Fruit fly (Drosophila melanogaster): ENCODE data around the gene CG8478.

CG8478 gene

DNA sequence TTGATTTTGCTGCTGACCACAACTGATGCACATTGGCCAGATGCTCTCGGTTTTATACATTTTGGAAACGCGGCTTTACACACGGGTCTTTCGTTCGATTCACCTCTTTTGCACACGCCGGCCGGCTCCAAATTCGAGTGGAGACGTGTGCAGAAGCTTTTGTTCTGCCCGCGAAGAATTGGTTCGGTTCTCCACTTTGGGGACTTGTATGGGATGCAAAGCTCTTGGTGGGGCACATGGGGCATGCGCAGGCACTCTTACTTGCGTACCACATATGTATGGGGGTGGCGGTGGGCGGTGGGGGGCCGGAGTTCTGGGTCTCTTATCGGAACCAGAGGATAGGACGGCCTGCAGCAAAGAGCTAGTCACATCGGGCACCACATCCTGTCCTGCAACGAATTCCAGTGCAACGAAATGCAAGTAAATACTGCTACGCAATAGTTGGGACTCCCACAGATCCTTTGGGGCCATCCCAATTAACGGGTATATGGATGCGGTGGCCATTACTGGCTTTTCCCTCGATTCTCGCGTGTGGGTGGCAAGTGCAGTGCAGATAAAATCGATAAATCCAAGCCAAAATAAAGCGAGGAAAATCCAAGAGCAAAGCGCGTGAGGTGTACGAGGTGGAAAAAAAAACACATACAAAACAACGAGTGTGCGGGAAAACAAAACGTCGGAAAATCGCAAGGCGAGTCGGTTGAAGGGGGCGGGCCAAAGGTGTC is 21.1 kb downstream of the CG8478 start, which contains the start of the genes MtnA and CG8500 (continued):
- TF ChIP-seq fd64A (GFP tag; optimal IDR thresholded peaks at IDR 0.05) (no peak), ewg (GFP tag; optimal IDR thresholded peaks at IDR 0.05) (peak; percentile 99), Blimp-1 (GFP tag; optimal IDR thresholded peaks at IDR 0.05) (no peak), pita (GFP tag; optimal IDR thresholded peaks at IDR 0.05) (peak; percentile 54), bigmax (GFP tag; optimal IDR thresholded peaks at IDR 0.05) (peak; percentile 12), scrt (GFP tag; optimal IDR thresholded peaks at IDR 0.05) (no peak), CG12155 (GFP tag; optimal IDR thresholded peaks at IDR 0.05) (peak; percentile 20), MESR4 (GFP tag; optimal IDR thresholded peaks at IDR 0.05) (peak; percentile 23), chinmo (GFP tag; IDR thresholded peaks at IDR 0.05; ENCODE audit: partially characterized antibody) (0 out of 4 replicates have a peak, but pooled peaks have one; percentile 65), unc-4 (GFP tag; IDR thresholded peaks at IDR 0.05; ENCODE audit: partially characterized antibody) (0 out of 2 replicates have a peak, but pooled peaks have one; percentile 28), CG6791 (GFP tag; IDR thresholded peaks at IDR 0.05; ENCODE audit: partially characterized antibody) (no peak), CG12659 (GFP tag; optimal IDR thresholded peaks at IDR 0.05) (peak; percentile 20), CG42726 (GFP tag; IDR thresholded peaks at IDR 0.05; ENCODE audit: partially characterized antibody) (peak; percentile 52; the same call in 1 of the 2 replicates), lov (optimal IDR thresholded peaks at IDR 0.05) (no peak), lov (GFP tag; IDR thresholded peaks at IDR 0.05) (0 out of 3 replicates have a peak, but pooled peaks have one; percentile 19), fd3F (GFP tag; optimal IDR thresholded peaks at IDR 0.05) (no peak), CG9437 (GFP tag; optimal IDR thresholded peaks at IDR 0.05) (no peak), BEAF-32 (GFP tag; optimal IDR thresholded peaks at IDR 0.05) (no peak), CG3847 (GFP tag; IDR thresholded peaks at IDR 0.05) (0 out of 2 replicates have a peak, but pooled peaks have one; percentile 7), CTCF (GFP tag; optimal IDR thresholded peaks at IDR 0.05) (peak; percentile 64), bab2 (GFP tag; optimal IDR thresholded peaks at IDR 0.05) (no peak), Six4 (GFP tag; optimal IDR thresholded peaks at IDR 0.05) (no peak), CG13287 (GFP tag; IDR thresholded peaks at IDR 0.05; ENCODE audit: partially characterized antibody) (peak; percentile 51), MBD-R2 (GFP tag; IDR thresholded peaks at IDR 0.05) (peak; percentile 55; the same call in 1 of the 2 replicates), sr (GFP tag; IDR thresholded peaks at IDR 0.05) (0 out of 3 replicates have a peak, but pooled peaks have one; percentile 7), CG9797 (GFP tag; optimal IDR thresholded peaks at IDR 0.05) (no peak), CG4360 (GFP tag; IDR thresholded peaks at IDR 0.05) (no peak), stwl (tag; optimal IDR thresholded peaks at IDR 0.05) (no peak), gcm (GFP tag; optimal IDR thresholded peaks at IDR 0.05) (no peak), CG6175 (GFP tag; IDR thresholded peaks at IDR 0.05) (peak; percentile 78; the same call in 2 of the 3 replicates), CG17359 (tag; optimal IDR thresholded peaks at IDR 0.05) (no peak), amos (GFP tag; IDR thresholded peaks at IDR 0.05; ENCODE audit: partially characterized antibody) (peak; percentile 44; the same call in 1 of the 2 replicates), Hey (tag; optimal IDR thresholded peaks at IDR 0.05) (no peak), CG34376 (GFP tag; optimal IDR thresholded peaks at IDR 0.05) (peak; percentile 14), HmgD (GFP tag; optimal IDR thresholded peaks at IDR 0.05) (no peak), Hand (GFP tag; optimal IDR thresholded peaks at IDR 0.05) (peak; percentile 4), inv (GFP tag; IDR thresholded peaks at IDR 0.05; ENCODE audit: partially characterized antibody) (peak; percentile 28; the same call in 1 of the 2 replicates), tll (GFP tag; optimal IDR thresholded peaks at IDR 0.05) (no peak), Elba2 (GFP tag; optimal IDR thresholded peaks at IDR 0.05) (no peak), CG3281 (GFP tag; optimal IDR thresholded peaks at IDR 0.05) (peak; percentile 8), ken (GFP tag; IDR thresholded peaks at IDR 0.05) (0 out of 3 replicates have a peak, but pooled peaks have one; percentile 31), D19B (GFP tag; optimal IDR thresholded peaks at IDR 0.05) (no peak), sc (optimal IDR thresholded peaks at IDR 0.05) (no peak), sc (GFP tag; optimal IDR thresholded peaks at IDR 0.05) (no peak), GATAe (GFP tag; conservative IDR thresholded peaks at IDR 0.05) (no peak), slbo (GFP tag; IDR thresholded peaks at IDR 0.05) (no peak), Dek (tag; optimal IDR thresholded peaks at IDR 0.05) (peak; percentile 53), ssp (GFP tag; IDR thresholded peaks at IDR 0.05) (no peak)

All from whole organism, embryonic.